Worm (Caenorhabditis elegans) whole organism, young adult: ENCODE results near the gene F36G9.7.

Experiments
- unc-62 ChIP-seq: fragments of 150-350 bp; optimal IDR thresholded peaks from 2 replicates; lab custom pipeline; 2014; ENCODE audit warnings: missing biosample characterization, missing genetic modification reagents, missing genetic modification characterization
- xnd-1 ChIP-seq: sonication (generic microtip); optimal IDR thresholded peaks from 2 replicates; lab custom pipeline; 2016; ENCODE audit warnings: missing genotype, missing genetic modification reagents, missing genetic modification characterization, missing compliant biosample characterization

ce11 chrV:15928325-15928724 lies 41.2 kb downstream of the F36G9.7 start, which contains the start of gene pzf-1:
- TF ChIP-seq unc-62 (GFP tag; lab: Kevin White, UChicago) (no peak), xnd-1 (tag; lab: Kevin White, UChicago) (no peak)
